Worm (Caenorhabditis elegans): ENCODE results near the gene rps-18.
A peak's percentile ranks its signal among the peaks of the same experiment; 100 is the strongest.

rps-18 gene

ce11 chrIV:14824878-14825352, 564 bp upstream of the rps-18 start, which contains the start of gene sec-61.A (continued):
- TF ChIP-seq ceh-16 (tag; optimal IDR thresholded peaks at IDR 0.05) (peak; percentile 43), unc-62 (GFP tag; optimal IDR thresholded peaks at IDR 0.05) (no peak), lsy-2 (tag; optimal IDR thresholded peaks at IDR 0.05) (peak; percentile 98 to 99), mdl-1 (tag; optimal IDR thresholded peaks at IDR 0.05) (peak in 1 of 2 experiments; percentile 71), peb-1 (tag; optimal IDR thresholded peaks at IDR 0.05) (peak; percentile 64), blmp-1 (tag; optimal IDR thresholded peaks at IDR 0.05; ENCODE audit: insufficient read depth) (no peak), ztf-1 (GFP tag; conservative IDR thresholded peaks at IDR 0.05) (no peak)

DNA sequence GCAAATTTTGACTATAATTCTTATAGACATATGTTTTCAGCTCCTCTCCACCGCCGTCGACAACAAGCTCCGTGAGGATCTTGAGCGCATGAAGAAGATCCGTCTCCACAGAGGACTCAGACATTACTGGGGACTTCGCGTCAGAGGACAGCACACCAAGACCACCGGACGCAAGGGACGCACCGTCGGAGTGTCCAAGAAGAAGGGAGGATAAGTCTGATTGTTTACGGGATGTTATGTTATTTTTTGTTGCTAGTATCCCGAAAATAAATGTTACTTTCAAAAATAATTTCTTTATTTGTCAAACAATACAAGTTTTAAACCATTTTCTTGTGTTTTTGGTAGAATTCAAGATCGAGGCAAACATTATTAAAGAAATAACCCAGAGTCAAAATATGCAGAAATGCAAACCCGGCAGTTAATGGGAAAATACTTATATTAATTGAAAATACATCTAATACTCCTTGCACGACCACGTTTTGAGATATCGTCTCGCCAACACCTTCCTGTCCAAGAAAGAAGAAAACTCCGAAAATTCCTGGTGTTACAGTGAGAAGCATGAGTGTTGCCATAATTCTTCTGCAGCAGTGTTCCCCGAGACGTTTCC, 775 bp downstream of the rps-18 start:
- TF ChIP-seq nhr-10 (tag; optimal IDR thresholded peaks at IDR 0.05) = no peak
- TF ChIP-seq peb-1 (tag; optimal IDR thresholded peaks at IDR 0.05) = no peak
- TF ChIP-seq lin-39 (tag; optimal IDR thresholded peaks at IDR 0.05) = no peak
- no peak for TF ChIP-seq ztf-4 (tag; optimal IDR thresholded peaks at IDR 0.05)
- no peak for TF ChIP-seq sma-3 (GFP tag; optimal IDR thresholded peaks at IDR 0.05)
- TF ChIP-seq ztf-11 (tag; optimal IDR thresholded peaks at IDR 0.05) = no peak
- TF ChIP-seq egl-27 (tag; optimal IDR thresholded peaks at IDR 0.05) = no peak
- TF ChIP-seq mab-5 (tag; optimal IDR thresholded peaks at IDR 0.05) = no peak
- no peak for TF ChIP-seq nhr-11 (tag; optimal IDR thresholded peaks at IDR 0.05)
- TF ChIP-seq unc-55 (GFP tag; optimal IDR thresholded peaks at IDR 0.05) = no peak
- TF ChIP-seq nhr-25 (tag; optimal IDR thresholded peaks at IDR 0.05) = no peak
- TF ChIP-seq R02D3.7 (tag; optimal IDR thresholded peaks at IDR 0.05) = no peak

DNA sequence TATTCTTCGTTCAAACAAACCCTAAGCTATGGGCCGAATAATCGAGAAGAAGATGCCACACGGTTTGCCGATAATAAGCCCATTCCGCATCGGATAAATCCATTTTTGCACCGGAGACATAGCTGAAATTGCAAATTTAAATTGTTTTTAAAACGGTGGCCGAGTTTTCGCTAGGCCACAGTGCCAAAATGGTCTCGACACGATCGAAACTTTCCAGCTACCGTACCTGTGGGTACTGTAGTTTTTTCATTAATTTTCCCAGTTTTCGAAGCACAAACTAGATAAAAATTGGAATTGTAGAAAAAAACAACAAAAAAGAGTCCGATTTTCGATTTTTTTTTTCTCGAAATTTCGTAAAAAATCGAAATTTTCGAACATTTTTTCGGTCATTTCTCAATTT, 2.7 kb downstream of the rps-18 start:
- TF ChIP-seq elt-3 (tag; optimal IDR thresholded peaks at IDR 0.05) (no peak), lin-11 (tag; optimal IDR thresholded peaks at IDR 0.05) (no peak), sma-9 (GFP tag; optimal IDR thresholded peaks at IDR 0.05) (no peak), sma-9 (tag; optimal IDR thresholded peaks at IDR 0.05) (no peak), nhr-10 (tag; optimal IDR thresholded peaks at IDR 0.05) (no peak), peb-1 (tag; optimal IDR thresholded peaks at IDR 0.05) (no peak), sem-4 (tag; optimal IDR thresholded peaks at IDR 0.05) (no peak), F13H6.1 (tag; optimal IDR thresholded peaks at IDR 0.05) (no peak), unc-39 (tag; optimal IDR thresholded peaks at IDR 0.05) (no peak), dmd-4 (tag; optimal IDR thresholded peaks at IDR 0.05) (no peak), C34F6.9 (tag; optimal IDR thresholded peaks at IDR 0.05) (no peak), blmp-1 (tag; optimal IDR thresholded peaks at IDR 0.05; ENCODE audit: insufficient read depth) (no peak), lin-39 (tag; optimal IDR thresholded peaks at IDR 0.05) (no peak), mdl-1 (tag; optimal IDR thresholded peaks at IDR 0.05) (no peak), fos-1 (tag; optimal IDR thresholded peaks at IDR 0.05) (no peak), ama-1 (optimal IDR thresholded peaks at IDR 0.05) (no peak), lsy-2 (tag; optimal IDR thresholded peaks at IDR 0.05) (no peak)

ce11 chrIV:14829026-14829425, 3.5 kb downstream of the rps-18 start, which contains the start of gene hhat-2:
Gene hhat-2, minus strand, starts transcription at chrIV:14829126.
- TF ChIP-seq nhr-23 (tag; optimal IDR thresholded peaks at IDR 0.05) (no peak), ztf-4 (tag; optimal IDR thresholded peaks at IDR 0.05) (no peak), lin-13 (GFP tag; optimal IDR thresholded peaks at IDR 0.05) (no peak), ztf-1 (GFP tag; conservative IDR thresholded peaks at IDR 0.05) (no peak), snpc-4 (tag; optimal IDR thresholded peaks at IDR 0.05) (no peak), lsy-2 (tag; optimal IDR thresholded peaks at IDR 0.05) (no peak)

DNA sequence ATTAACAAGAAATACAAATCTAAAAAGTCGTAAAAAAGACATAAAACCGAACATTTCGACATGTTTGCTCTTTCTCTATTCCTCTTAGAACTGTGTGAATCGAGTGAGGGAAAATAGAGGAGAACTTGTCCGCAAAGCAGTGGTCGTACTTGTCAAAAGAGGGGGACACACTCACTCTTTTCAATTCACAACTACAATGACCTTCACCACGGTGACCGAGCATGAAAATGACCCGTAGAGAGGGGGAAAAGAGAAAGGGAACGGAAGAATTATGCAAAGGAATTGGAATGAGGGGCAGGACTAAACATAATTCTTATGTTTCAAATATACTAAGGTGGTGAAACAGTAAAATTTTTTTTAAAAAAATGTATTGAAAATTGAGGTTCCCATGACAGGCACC, 8.1 kb downstream of the rps-18 start:
- no peak for TF ChIP-seq ZK546.5 (tag; optimal IDR thresholded peaks at IDR 0.05)
- no peak for TF ChIP-seq nhr-237 (tag; optimal IDR thresholded peaks at IDR 0.05)
- no peak for TF ChIP-seq egl-27 (tag; optimal IDR thresholded peaks at IDR 0.05)
- no peak for TF ChIP-seq ceh-16 (tag; optimal IDR thresholded peaks at IDR 0.05)
- TF ChIP-seq ceh-82 (tag; optimal IDR thresholded peaks at IDR 0.05) = no peak
- peak; percentile 32 for TF ChIP-seq fos-1 (tag; optimal IDR thresholded peaks at IDR 0.05)
- peak; percentile 60 for TF ChIP-seq nhr-129 (tag; optimal IDR thresholded peaks at IDR 0.05)
- no peak for TF ChIP-seq alr-1 (tag; optimal IDR thresholded peaks at IDR 0.05)
- no peak for TF ChIP-seq nhr-21 (tag; optimal IDR thresholded peaks at IDR 0.05)
- no peak for TF ChIP-seq unc-55 (GFP tag; optimal IDR thresholded peaks at IDR 0.05)
- TF ChIP-seq nhr-11 (tag; optimal IDR thresholded peaks at IDR 0.05) = no peak
- no peak for TF ChIP-seq Y55F3AM.14 (GFP tag; optimal IDR thresholded peaks at IDR 0.05)
- no peak for TF ChIP-seq sma-9 (GFP tag; optimal IDR thresholded peaks at IDR 0.05)
- no peak for TF ChIP-seq sma-9 (tag; optimal IDR thresholded peaks at IDR 0.05)
- TF ChIP-seq zag-1 (tag; optimal IDR thresholded peaks at IDR 0.05) = no peak
- TF ChIP-seq aly-2 (tag; optimal IDR thresholded peaks at IDR 0.05) = no peak
- TF ChIP-seq lsy-2 (tag; optimal IDR thresholded peaks at IDR 0.05) = no peak
- no peak for TF ChIP-seq nhr-77 (tag; optimal IDR thresholded peaks at IDR 0.05)
